Worm (Caenorhabditis elegans): ENCODE results near the gene F14H8.2.

- TF ChIP-seq ceh-43 (GFP tag; optimal IDR thresholded peaks at IDR 0.05): no peak
- no peak for TF ChIP-seq snpc-4 (tag; optimal IDR thresholded peaks at IDR 0.05)
- TF ChIP-seq nhr-28 (tag; optimal IDR thresholded peaks at IDR 0.05): no peak
- no peak for TF ChIP-seq unc-62 (GFP tag; optimal IDR thresholded peaks at IDR 0.05)
- TF ChIP-seq ztf-11 (tag; optimal IDR thresholded peaks at IDR 0.05): no peak
- TF ChIP-seq blmp-1 (tag; optimal IDR thresholded peaks at IDR 0.05): no peak
- no peak for TF ChIP-seq pha-4 (tag; optimal IDR thresholded peaks at IDR 0.05)
- TF ChIP-seq elt-3 (tag; optimal IDR thresholded peaks at IDR 0.05): no peak
- TF ChIP-seq mep-1 (tag; optimal IDR thresholded peaks at IDR 0.05): no peak
These were observed 41.9 kb downstream of the F14H8.2 start, which contains the start of the genes grd-12 and F02D8.1 for ce11 chrV:14978205-14978751.
